Fruit fly (Drosophila melanogaster) S2 (cell line): ENCODE results near the gene CG33308.
A peak's percentile ranks its signal among the peaks of the same experiment; 100 is the strongest.

Source experiments
- CG8478 ChIP-seq: fragments of >200 bp; optimal IDR thresholded peaks from 2 replicates; lab custom pipeline; 2018
- CTCF ChIP-seq, 2 experiments: fragments of >200 bp; optimal IDR thresholded peaks; 2 replicates each; lab custom pipeline; 2018

DNA sequence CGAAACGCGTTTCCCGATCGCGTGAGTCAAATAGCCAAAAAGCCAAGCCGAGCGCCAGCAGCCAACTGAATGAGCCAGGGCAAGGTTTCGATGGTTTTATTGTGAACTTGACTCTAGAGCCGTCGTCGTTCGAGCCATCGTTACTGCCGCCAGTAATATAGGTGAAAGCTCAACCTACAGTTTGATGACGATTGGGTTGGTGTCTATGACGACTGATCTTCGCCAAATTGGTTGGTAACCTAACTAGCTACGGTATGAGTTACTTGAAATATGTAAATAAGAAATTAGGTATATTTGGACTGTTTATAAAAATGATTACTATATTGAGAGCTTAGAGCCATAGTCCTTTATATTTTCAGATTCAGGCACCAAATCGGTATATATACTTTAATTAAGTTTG lies 49.5 kb downstream of the CG33308 start, which contains the start of gene CG15279:
- no peak for TF ChIP-seq CG8478
- TF ChIP-seq CTCF (optimal IDR thresholded peaks at IDR 0.05; lab: Kevin White, UChicago): peak in 1 of 2 experiments; percentile 8
